Fruit fly (Drosophila melanogaster) whole organism, embryonic: Measurements from ENCODE around the gene sni.

Experiments used
- CG12219 ChIP-seq: fragments of 200-800 bp; sonication (Bioruptor generic); optimal IDR thresholded peaks from 3 replicates; lab custom pipeline; 2018; ENCODE audit warnings: missing biosample characterization, mild to moderate bottlenecking, missing genetic modification characterization
- CG14710 ChIP-seq: fragments of 200-800 bp; sonication (Bioruptor generic); optimal IDR thresholded peaks from 3 replicates; lab custom pipeline; 2019; ENCODE audit warnings: missing biosample characterization, mild to moderate bottlenecking, missing genetic modification characterization, moderate library complexity
- CG15601 ChIP-seq: fragments of 200-800 bp; sonication (Bioruptor generic); optimal IDR thresholded peaks from 3 replicates; lab custom pipeline; 2019; ENCODE audit warnings: missing biosample characterization, mild to moderate bottlenecking, missing genetic modification characterization, moderate library complexity
- CG1603 ChIP-seq: fragments of 200-800 bp; sonication (Bioruptor generic); optimal IDR thresholded peaks from 2 replicates; lab custom pipeline; 2019; ENCODE audit warnings: missing biosample characterization, mild to moderate bottlenecking, missing genetic modification characterization, moderate library complexity
- CG16815 ChIP-seq: fragments of 200-800 bp; sonication (Bioruptor generic); optimal IDR thresholded peaks from 3 replicates; lab custom pipeline; 2017; ENCODE audit warnings: missing biosample characterization, mild to moderate bottlenecking, missing genetic modification characterization
- CG17186 ChIP-seq: fragments of 200-800 bp; sonication (Bioruptor generic); optimal IDR thresholded peaks from 3 replicates; lab custom pipeline; 2017; ENCODE audit warnings: missing biosample characterization, missing genetic modification reagents, missing genetic modification characterization
- CG33213 ChIP-seq: fragments of 200-800 bp; sonication (Bioruptor generic); optimal IDR thresholded peaks from 3 replicates; lab custom pipeline; 2016; ENCODE audit warnings: missing biosample characterization, missing genetic modification characterization
- CG3847 ChIP-seq: fragments of 200-800 bp; sonication (Bioruptor generic); IDR thresholded peaks from 2 replicates; pipeline ENCODE4 v1.3.6; 2022; ENCODE audit warnings: missing biosample characterization, missing genetic modification characterization
- CG3995 ChIP-seq: fragments of 200-800 bp; sonication (Bioruptor generic); optimal IDR thresholded peaks from 3 replicates; lab custom pipeline; 2016; ENCODE audit warnings: missing biosample characterization, missing genetic modification characterization
- CG5180 ChIP-seq: fragments of 200-800 bp; sonication (Bioruptor generic); optimal IDR thresholded peaks from 3 replicates; lab custom pipeline; 2017; ENCODE audit warnings: missing biosample characterization, missing genetic modification characterization, mild to moderate bottlenecking, moderate library complexity, missing genetic modification reagents
- CG5953 ChIP-seq: fragments of 200-800 bp; sonication (Bioruptor generic); IDR thresholded peaks from 2 replicates; pipeline ENCODE4 v1.3.6; 2022; ENCODE audit warnings: missing biosample characterization, missing genetic modification characterization
- CG7357 ChIP-seq: fragments of 200-800 bp; sonication (Bioruptor generic); IDR thresholded peaks from 3 replicates; pipeline ENCODE4 v1.3.6; 2022; ENCODE audit warnings: missing biosample characterization, missing genetic modification characterization
- CG8290 ChIP-seq, 3 experiments: fragments of 200-800 bp; sonication (Bioruptor generic); optimal IDR thresholded peaks; 2 replicates each; lab custom pipeline; 2016 to 2019; ENCODE audit warnings: missing biosample characterization in 3 of 3, missing genetic modification characterization in 3 of 3, mild to moderate bottlenecking in 2 of 3, moderate library complexity in 1 of 3
- CTCF ChIP-seq: fragments of 200-800 bp; sonication (Bioruptor generic); optimal IDR thresholded peaks from 2 replicates; lab custom pipeline; 2017; ENCODE audit warnings: missing biosample characterization, mild to moderate bottlenecking, missing genetic modification characterization, moderate library complexity
- Dp ChIP-seq: fragments of 200-800 bp; sonication (Bioruptor generic); optimal IDR thresholded peaks from 2 replicates; lab custom pipeline; 2018; ENCODE audit warnings: missing biosample characterization, mild to moderate bottlenecking, missing genetic modification characterization, moderate library complexity
- Hr3 ChIP-seq: fragments of 200-800 bp; sonication (Bioruptor generic); optimal IDR thresholded peaks from 3 replicates; lab custom pipeline; 2016; ENCODE audit warnings: missing biosample characterization, missing genetic modification characterization
- Hr51 ChIP-seq, 2 experiments: fragments of 200-800 bp; sonication (Bioruptor generic); optimal IDR thresholded peaks; 2 replicates in 1 of 2; 3 replicates in 1 of 2; lab custom pipeline; 2016 to 2018; ENCODE audit warnings: missing biosample characterization in 2 of 2, missing genetic modification characterization in 2 of 2, mild to moderate bottlenecking in 1 of 2, moderate library complexity in 1 of 2
- Lim3 ChIP-seq: fragments of 200-800 bp; sonication (Bioruptor generic); IDR thresholded peaks from 2 replicates; pipeline ENCODE4 v1.3.6; 2022; ENCODE audit warnings: missing biosample characterization, missing genetic modification characterization
- MESR4 ChIP-seq: fragments of 200-800 bp; sonication (Bioruptor generic); optimal IDR thresholded peaks from 2 replicates; lab custom pipeline; 2018; ENCODE audit warnings: missing biosample characterization, mild to moderate bottlenecking, missing genetic modification characterization, moderate library complexity
- Max ChIP-seq: fragments of 200-800 bp; sonication (Bioruptor generic); optimal IDR thresholded peaks from 2 replicates; lab custom pipeline; 2016; ENCODE audit warnings: missing biosample characterization, mild to moderate bottlenecking, missing genetic modification characterization
- Mes4 ChIP-seq: fragments of 200-800 bp; sonication (Bioruptor generic); optimal IDR thresholded peaks from 2 replicates; lab custom pipeline; 2016; ENCODE audit warnings: missing biosample characterization, missing genetic modification characterization
- Myb ChIP-seq: fragments of 200-800 bp; sonication (Bioruptor generic); optimal IDR thresholded peaks from 2 replicates; lab custom pipeline; 2016; ENCODE audit warnings: missing biosample characterization, missing genetic modification characterization
- Ptx1 ChIP-seq: fragments of 200-800 bp; sonication (Bioruptor generic); IDR thresholded peaks from 2 replicates; pipeline ENCODE4 v1.3.6; 2022; ENCODE audit warnings: missing biosample characterization, missing genetic modification characterization
- Sox100B ChIP-seq: fragments of 200-800 bp; sonication (Bioruptor generic); optimal IDR thresholded peaks from 3 replicates; lab custom pipeline; 2018; ENCODE audit warnings: missing biosample characterization, mild to moderate bottlenecking, missing genetic modification characterization
- amos ChIP-seq: fragments of 200-800 bp; sonication (Bioruptor generic); IDR thresholded peaks from 2 replicates; pipeline ENCODE4 v1.3.6; 2022; ENCODE audit warnings: missing biosample characterization, missing genetic modification characterization; ENCODE audit not compliant: partially characterized antibody
- bcd ChIP-seq: fragments of 200-800 bp; sonication (Bioruptor generic); optimal IDR thresholded peaks from 2 replicates; lab custom pipeline; 2017; ENCODE audit warnings: missing biosample characterization, mild to moderate bottlenecking, missing genetic modification characterization
- bigmax ChIP-seq: fragments of 200-800 bp; sonication (Bioruptor generic); optimal IDR thresholded peaks from 2 replicates; lab custom pipeline; 2018; ENCODE audit warnings: missing biosample characterization, mild to moderate bottlenecking, missing genetic modification characterization
- cas ChIP-seq: fragments of 200-800 bp; sonication (Bioruptor generic); IDR thresholded peaks from 2 replicates; pipeline ENCODE4 v1.3.6; 2022; ENCODE audit warnings: missing biosample characterization, missing genetic modification characterization
- caup ChIP-seq: fragments of 200-800 bp; sonication (Bioruptor generic); optimal IDR thresholded peaks from 3 replicates; lab custom pipeline; 2017; ENCODE audit warnings: missing biosample characterization, mild to moderate bottlenecking, missing genetic modification characterization, moderate library complexity; ENCODE audit not compliant: severe bottlenecking
- dan ChIP-seq: fragments of 200-800 bp; sonication (Bioruptor generic); IDR thresholded peaks from 2 replicates; pipeline ENCODE4 v1.3.6; 2022; ENCODE audit warnings: missing biosample characterization, missing genetic modification characterization
- danr ChIP-seq: fragments of 200-800 bp; sonication (Bioruptor generic); IDR thresholded peaks from 2 replicates; pipeline ENCODE4 v1.3.6; 2022; ENCODE audit warnings: missing biosample characterization, missing genetic modification characterization
- disco-r ChIP-seq: fragments of 200-800 bp; sonication (Bioruptor generic); optimal IDR thresholded peaks from 2 replicates; lab custom pipeline; 2016; ENCODE audit warnings: missing biosample characterization, missing genetic modification characterization
- dpn ChIP-seq, 2 experiments: fragments of 200-800 bp; sonication (Bioruptor generic); optimal IDR thresholded peaks; 3 replicates each; lab custom pipeline; 2016; ENCODE audit warnings: missing biosample characterization in 2 of 2, missing genetic modification characterization in 2 of 2
- ems ChIP-seq: fragments of 200-800 bp; sonication (Bioruptor generic); optimal IDR thresholded peaks from 3 replicates; lab custom pipeline; 2016; ENCODE audit warnings: missing biosample characterization, missing genetic modification characterization
- gem ChIP-seq: fragments of 200-800 bp; sonication (Bioruptor generic); optimal IDR thresholded peaks from 2 replicates; lab custom pipeline; 2019; ENCODE audit warnings: missing biosample characterization, mild to moderate bottlenecking, missing genetic modification characterization, moderate library complexity
- grau ChIP-seq: fragments of 200-800 bp; optimal IDR thresholded peaks from 3 replicates; lab custom pipeline; 2019; ENCODE audit warnings: missing biosample characterization, mild to moderate bottlenecking, missing genetic modification characterization, moderate library complexity
- hbn ChIP-seq: fragments of 200-800 bp; sonication (Bioruptor generic); IDR thresholded peaks from 2 replicates; pipeline ENCODE4 v1.3.6; 2022; ENCODE audit warnings: missing biosample characterization, missing genetic modification characterization; ENCODE audit not compliant: partially characterized antibody
- ind ChIP-seq: fragments of 200-800 bp; sonication (Bioruptor generic); optimal IDR thresholded peaks from 3 replicates; lab custom pipeline; 2016; ENCODE audit warnings: missing biosample characterization, missing genetic modification characterization
- lab ChIP-seq: fragments of 200-800 bp; sonication (Bioruptor generic); optimal IDR thresholded peaks from 3 replicates; lab custom pipeline; 2017; ENCODE audit warnings: missing biosample characterization, missing genetic modification characterization, mild to moderate bottlenecking, moderate library complexity, missing genetic modification reagents
- maf-S ChIP-seq: fragments of 200-800 bp; sonication (Bioruptor generic); optimal IDR thresholded peaks from 2 replicates; lab custom pipeline; 2016; ENCODE audit warnings: missing biosample characterization, missing genetic modification characterization
- nerfin-2 ChIP-seq: fragments of 200-800 bp; sonication (Bioruptor generic); IDR thresholded peaks from 2 replicates; pipeline ENCODE4 v1.3.6; 2022; ENCODE audit warnings: missing biosample characterization, missing genetic modification characterization; ENCODE audit not compliant: partially characterized antibody
- nmo ChIP-seq: fragments of 200-800 bp; sonication (Bioruptor generic); optimal IDR thresholded peaks from 2 replicates; lab custom pipeline; 2018; ENCODE audit warnings: missing biosample characterization, mild to moderate bottlenecking, missing genetic modification characterization, moderate library complexity
- otp ChIP-seq: fragments of 200-800 bp; sonication (Bioruptor generic); IDR thresholded peaks from 3 replicates; pipeline ENCODE4, ENCODE4 v1.3.6; 2022; ENCODE audit warnings: missing biosample characterization, missing genetic modification characterization
- pita ChIP-seq: fragments of 200-800 bp; sonication (Bioruptor generic); optimal IDR thresholded peaks from 2 replicates; lab custom pipeline; 2017; ENCODE audit warnings: missing biosample characterization, mild to moderate bottlenecking, missing genetic modification characterization
- schlank ChIP-seq: fragments of 200-800 bp; sonication (Bioruptor generic); optimal IDR thresholded peaks from 2 replicates; lab custom pipeline; 2018; ENCODE audit warnings: missing biosample characterization, mild to moderate bottlenecking, missing genetic modification characterization
- sens ChIP-seq: fragments of 200-800 bp; sonication (Bioruptor generic); peaks from one replicate; lab custom pipeline; 2016; ENCODE audit warnings: missing biosample characterization, missing genetic modification characterization
- seq ChIP-seq: fragments of 200-800 bp; sonication (Bioruptor generic); IDR thresholded peaks from 2 replicates; pipeline ENCODE4 v1.3.6; 2022; ENCODE audit warnings: missing biosample characterization, missing genetic modification characterization
- slou ChIP-seq: fragments of 200-800 bp; sonication (Bioruptor generic); optimal IDR thresholded peaks from 3 replicates; lab custom pipeline; 2016; ENCODE audit warnings: missing biosample characterization, missing genetic modification characterization
- so ChIP-seq: fragments of 200-800 bp; sonication (Bioruptor generic); IDR thresholded peaks from 3 replicates; pipeline ENCODE4 v1.3.6; 2022; ENCODE audit warnings: missing biosample characterization, missing genetic modification characterization
- ssp ChIP-seq: fragments of 200-800 bp; sonication (Bioruptor generic); IDR thresholded peaks from 2 replicates; pipeline ENCODE4 v1.3.6; 2022; ENCODE audit warnings: missing biosample characterization, missing genetic modification characterization
- zfh2 ChIP-seq: fragments of 200-800 bp; sonication (Bioruptor generic); optimal IDR thresholded peaks from 2 replicates; lab custom pipeline; 2016; ENCODE audit warnings: missing biosample characterization, missing genetic modification characterization

sni gene

dm6 chrX:8193017-8193556 is 50.7 kb downstream of the sni start (continued):
- TF ChIP-seq Ptx1 (GFP tag; lab: Robert Waterston, UW) (no peak), CTCF (GFP tag; lab: Kevin White, UChicago) (no peak), CG5180 (GFP tag; lab: Kevin White, UChicago) (no peak), CG33213 (GFP tag; lab: Kevin White, UChicago) (no peak), zfh2 (GFP tag; lab: Kevin White, UChicago) (no peak), Myb (peak; percentile 41), CG3995 (GFP tag; lab: Kevin White, UChicago) (no peak), CG7357 (GFP tag; lab: Robert Waterston, UW) (no peak), grau (no peak), maf-S (GFP tag; lab: Kevin White, UChicago) (no peak), gem (tag; lab: Kevin White, UChicago) (no peak), CG15601 (tag; lab: Kevin White, UChicago) (no peak), slou (GFP tag; lab: Kevin White, UChicago) (no peak), hbn (no peak), CG1603 (tag; lab: Kevin White, UChicago) (no peak), nerfin-2 (GFP tag; lab: Robert Waterston, UW) (0 out of 2 replicates have a peak, but pooled peaks have one; percentile 13), Dp (GFP tag; lab: Kevin White, UChicago) (no peak), CG8290 (GFP tag; optimal IDR thresholded peaks at IDR 0.05; lab: Kevin White, UChicago) (no peak), CG8290 (tag; optimal IDR thresholded peaks at IDR 0.05; lab: Kevin White, UChicago) (peak in 1 of 2 experiments; percentile 44), lab (GFP tag; lab: Kevin White, UChicago) (no peak), CG17186 (GFP tag; lab: Kevin White, UChicago) (no peak), Sox100B (no peak), disco-r (no peak), CG14710 (tag; lab: Kevin White, UChicago) (no peak), Mes4 (GFP tag; lab: Kevin White, UChicago) (no peak), Hr51 (GFP tag; optimal IDR thresholded peaks at IDR 0.05; lab: Kevin White, UChicago) (no peak), cas (0 out of 2 replicates have a peak, but pooled peaks have one; percentile 30), caup (GFP tag; lab: Kevin White, UChicago) (no peak), ind (no peak), bcd (GFP tag; lab: Kevin White, UChicago) (no peak), CG5953 (peak; percentile 57; the same call in 1 of the 2 replicates), schlank (tag; lab: Kevin White, UChicago) (no peak), pita (no peak), bigmax (GFP tag; lab: Kevin White, UChicago) (no peak), seq (GFP tag; lab: Robert Waterston, UW) (no peak), dpn (GFP tag; optimal IDR thresholded peaks at IDR 0.05; lab: Kevin White, UChicago) (no peak), ssp (no peak), nmo (GFP tag; lab: Kevin White, UChicago) (no peak), sens (GFP tag; lab: Kevin White, UChicago) (peak; percentile 71), so (GFP tag; lab: Robert Waterston, UW) (0 out of 3 replicates have a peak, but pooled peaks have one; percentile 31), CG3847 (GFP tag; lab: Robert Waterston, UW) (no peak), otp (GFP tag; lab: Robert Waterston, UW) (no peak), CG12219 (GFP tag; lab: Kevin White, UChicago) (no peak), Max (GFP tag; lab: Kevin White, UChicago) (no peak), dan (GFP tag; lab: Robert Waterston, UW) (no peak), danr (no peak), MESR4 (GFP tag; lab: Kevin White, UChicago) (no peak), amos (GFP tag; lab: Robert Waterston, UW) (peak; percentile 39; the same call in 1 of the 2 replicates), Hr3 (no peak), CG16815 (GFP tag; lab: Kevin White, UChicago) (no peak), Lim3 (GFP tag; lab: Robert Waterston, UW) (no peak), ems (GFP tag; lab: Kevin White, UChicago) (no peak)
